Worm (Caenorhabditis elegans) whole organism, L3 larva: Measurements from ENCODE around the gene fbxb-81.
"Not testable (repeated sequence)": the region's sequence is repeated elsewhere in the genome, so short reads cannot be mapped to it uniquely, and the experiment has no call there.

Experiments used
- egl-27 ChIP-seq: sonication (generic microtip); optimal IDR thresholded peaks from 4 replicates; lab custom pipeline; 2017; ENCODE audit warnings: missing biosample characterization, missing genetic modification reagents, missing genetic modification characterization
- lin-15B ChIP-seq: fragments of 150-350 bp; optimal IDR thresholded peaks from 2 replicates; lab custom pipeline; 2014; ENCODE audit warnings: missing biosample characterization, missing genetic modification characterization
- lsy-12 ChIP-seq: sonication (generic microtip); optimal IDR thresholded peaks from 2 replicates; lab custom pipeline; 2016; ENCODE audit warnings: mild to moderate bottlenecking, missing genetic modification characterization, missing compliant biosample characterization
- nhr-12 ChIP-seq: fragments of 150-350 bp; optimal IDR thresholded peaks from 2 replicates; lab custom pipeline; 2014; ENCODE audit warnings: missing biosample characterization, missing genetic modification characterization
- nhr-28 ChIP-seq: fragments of 150-350 bp; optimal IDR thresholded peaks from 2 replicates; lab custom pipeline; 2014; ENCODE audit warnings: missing biosample characterization, missing genetic modification characterization
- pqm-1 ChIP-seq: fragments of 150-350 bp; optimal IDR thresholded peaks from 2 replicates; lab custom pipeline; 2017; ENCODE audit warnings: missing biosample characterization, missing genetic modification characterization, inconsistent platforms
- ztf-4 ChIP-seq: fragments of 150-350 bp; optimal IDR thresholded peaks from 2 replicates; lab custom pipeline; 2014; ENCODE audit warnings: missing biosample characterization, missing genetic modification characterization

DNA sequence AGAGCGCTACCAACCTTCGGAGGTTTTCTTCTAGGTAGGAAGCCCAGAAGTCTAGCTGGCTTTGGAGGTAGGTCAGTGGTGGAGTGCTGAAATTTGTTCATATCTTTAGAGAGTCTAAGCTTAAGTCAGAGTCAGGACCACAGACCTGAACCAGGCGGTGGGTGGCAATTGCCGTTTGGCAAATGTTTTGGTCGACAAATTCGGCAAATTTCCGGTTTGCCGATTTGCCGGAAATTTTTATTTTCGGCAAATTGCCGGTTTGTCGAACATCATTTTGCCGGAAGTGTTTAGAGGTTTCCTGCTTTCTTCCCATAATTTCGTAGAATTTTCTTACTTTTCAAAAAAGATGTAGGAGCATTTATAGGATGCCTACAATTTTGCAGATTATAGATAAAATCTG is 42.2 kb downstream of the fbxb-81 start, which contains the start of gene C29F9.9:
- TF ChIP-seq egl-27 (tag; lab: Kevin White, UChicago); lin-15B (tag; lab: Kevin White, UChicago); lsy-12; pqm-1; nhr-28 (tag; lab: Kevin White, UChicago); ztf-4 (tag; lab: Kevin White, UChicago); nhr-12: not testable (repeated sequence)
